Worm (Caenorhabditis elegans): ENCODE results near the gene sdc-1.

The sdc-1 gene

ce11 chrX:16306164-16306563 lies 30.6 kb downstream of the sdc-1 start, which contains the start of gene twk-22:
twk-22 (plus strand) TSS chrX:16306464.
- no peak for TF ChIP-seq ztf-3 (GFP tag; optimal IDR thresholded peaks at IDR 0.05)

ce11 chrX:16309705-16310104 lies 34.1 kb downstream of the sdc-1 start:
- TF ChIP-seq hmg-1.2 (GFP tag; IDR thresholded peaks at IDR 0.05) (peak; percentile 59), egrh-3 (GFP tag; IDR thresholded peaks at IDR 0.05) (peak; percentile 81; the same call in 1 of the 2 replicates), chd-7 (tag; optimal IDR thresholded peaks at IDR 0.05) (no peak), nhr-120 (GFP tag; IDR thresholded peaks at IDR 0.05) (no peak), zfh-2 (GFP tag; conservative IDR thresholded peaks at IDR 0.05) (peak; percentile 92), hlh-12 (tag; optimal IDR thresholded peaks at IDR 0.05) (no peak), rpc-1 (optimal IDR thresholded peaks at IDR 0.05) (no peak), rpc-1 (tag; optimal IDR thresholded peaks at IDR 0.05) (no peak), snpc-4 (GFP tag; optimal IDR thresholded peaks at IDR 0.05) (peak; percentile 19), snpc-4 (tag; optimal IDR thresholded peaks at IDR 0.05) (peak in 3 of 4 experiments; percentile 65 to 93 (median 89)), bed-2 (GFP tag; IDR thresholded peaks at IDR 0.05) (0 out of 2 replicates have a peak, but pooled peaks have one; percentile 36)

- TF ChIP-seq Y79H2A.3 (GFP tag; conservative IDR thresholded peaks at IDR 0.05) (no peak), hmg-1.2 (GFP tag; IDR thresholded peaks at IDR 0.05) (no peak), egl-44 (GFP tag; IDR thresholded peaks at IDR 0.05) (no peak), tlf-1 (GFP tag; optimal IDR thresholded peaks at IDR 0.05) (no peak), F22D6.2 (tag; optimal IDR thresholded peaks at IDR 0.05) (no peak)
Measured at ce11 chrX:16317629-16318028, 42.1 kb downstream of the sdc-1 start, which contains the start of gene T01B4.3. T01B4.3 (minus strand) TSS chrX:16317729.

- TF ChIP-seq snpc-4 (GFP tag; optimal IDR thresholded peaks at IDR 0.05) (no peak), snpc-4 (tag; optimal IDR thresholded peaks at IDR 0.05) (peak in 1 of 4 experiments; percentile 20), madf-6 (GFP tag; IDR thresholded peaks at IDR 0.05) (no peak), egrh-3 (GFP tag; IDR thresholded peaks at IDR 0.05) (peak; percentile 55; the same call in 1 of the 2 replicates)
Measured at ce11 chrX:16318248-16318647, 42.7 kb downstream of the sdc-1 start.

- TF ChIP-seq attf-3 (GFP tag; conservative IDR thresholded peaks at IDR 0.05), result no peak
- TF ChIP-seq T26A5.8 (tag; optimal IDR thresholded peaks at IDR 0.05), result no peak
- TF ChIP-seq F49E8.2 (tag; optimal IDR thresholded peaks at IDR 0.05; ENCODE audit: insufficient read depth), result no peak
- no peak for TF ChIP-seq Y79H2A.3 (GFP tag; conservative IDR thresholded peaks at IDR 0.05)
- TF ChIP-seq rcor-1 (GFP tag; IDR thresholded peaks at IDR 0.05), result no peak
- no peak for TF ChIP-seq F37B4.10 (GFP tag; IDR thresholded peaks at IDR 0.05)
- no peak for TF ChIP-seq die-1 (tag; optimal IDR thresholded peaks at IDR 0.05)
- no peak for TF ChIP-seq lin-40 (tag; optimal IDR thresholded peaks at IDR 0.05)
- TF ChIP-seq ceh-58 (GFP tag; IDR thresholded peaks at IDR 0.05), result no peak
- no peak for TF ChIP-seq egl-18 (GFP tag; IDR thresholded peaks at IDR 0.05)
- no peak for TF ChIP-seq nhr-179 (tag; optimal IDR thresholded peaks at IDR 0.05)
- no peak for TF ChIP-seq efl-1 (GFP tag; optimal IDR thresholded peaks at IDR 0.05)
- TF ChIP-seq ztf-26 (tag; optimal IDR thresholded peaks at IDR 0.05), result no peak
- no peak for TF ChIP-seq nfya-2 (GFP tag; IDR thresholded peaks at IDR 0.05)
- no peak for TF ChIP-seq attf-6 (GFP tag; IDR thresholded peaks at IDR 0.05)
- TF ChIP-seq bed-1 (GFP tag; IDR thresholded peaks at IDR 0.05), result no peak
- TF ChIP-seq F57C9.4 (tag; optimal IDR thresholded peaks at IDR 0.05), result no peak
- no peak for TF ChIP-seq ama-1 (optimal IDR thresholded peaks at IDR 0.05)
- no peak for TF ChIP-seq ama-1 (GFP tag; optimal IDR thresholded peaks at IDR 0.05)
- no peak for TF ChIP-seq F23B12.7 (tag; optimal IDR thresholded peaks at IDR 0.05; ENCODE audit: insufficient read depth)
- no peak for TF ChIP-seq Y67H2A.10 (GFP tag; conservative IDR thresholded peaks at IDR 0.05)
Measured at ce11 chrX:16321327-16321726, 45.8 kb downstream of the sdc-1 start.
